Worm (Caenorhabditis elegans): ENCODE data around the gene F19B10.13.

F19B10.13 gene

DNA sequence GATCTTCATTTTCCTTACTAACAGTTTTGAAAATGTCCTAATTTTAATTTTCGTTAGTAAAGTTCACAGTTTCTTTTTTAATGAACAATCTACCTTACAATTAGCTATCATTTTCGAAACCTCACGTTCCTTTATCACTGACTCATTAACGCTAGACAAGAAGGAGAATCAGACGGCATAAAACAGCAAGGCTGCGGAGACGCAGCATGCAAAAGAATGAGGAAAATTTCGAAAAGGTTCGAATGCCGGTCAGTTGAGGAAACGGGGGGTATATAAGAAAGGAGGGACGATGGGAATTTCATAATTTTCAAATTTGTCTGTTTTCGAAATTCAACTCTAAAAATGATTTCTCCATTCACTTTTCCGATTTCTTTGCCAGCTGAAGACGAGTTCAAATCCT is at the start of gene F19B10.13:
TSS of gene F19B10.13 (plus strand) at position 343 of the 400 bp plus-strand sequence.
- TF ChIP-seq W03F9.2 (tag; optimal IDR thresholded peaks at IDR 0.05), result no peak
- no peak for TF ChIP-seq him-1 (tag; optimal IDR thresholded peaks at IDR 0.05)
- TF ChIP-seq dao-5 (tag; optimal IDR thresholded peaks at IDR 0.05), result no peak

DNA sequence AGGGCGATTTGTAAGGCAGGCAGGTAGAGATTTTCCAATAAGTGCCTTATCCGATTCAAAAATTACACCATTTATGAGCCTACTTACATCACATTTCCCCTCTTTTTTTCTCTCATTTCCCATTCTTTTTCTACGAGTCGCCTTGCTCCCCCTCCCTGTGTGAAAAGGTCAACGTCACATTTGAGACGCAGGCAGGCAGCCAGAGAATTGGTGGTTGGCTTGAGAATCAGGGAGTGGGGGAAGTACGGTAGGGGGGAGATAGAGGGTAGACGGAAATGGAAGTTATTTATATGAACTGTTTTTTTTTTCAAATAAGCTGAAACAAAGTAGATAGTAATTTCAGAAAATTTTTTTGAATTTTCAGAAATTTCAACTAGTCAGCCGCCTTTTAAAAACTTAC is 45.5 kb upstream of the F19B10.13 start:
- TF ChIP-seq him-1 (tag; optimal IDR thresholded peaks at IDR 0.05), result no peak
- TF ChIP-seq W03F9.2 (tag; optimal IDR thresholded peaks at IDR 0.05), result no peak
- no peak for TF ChIP-seq dao-5 (tag; optimal IDR thresholded peaks at IDR 0.05)

DNA sequence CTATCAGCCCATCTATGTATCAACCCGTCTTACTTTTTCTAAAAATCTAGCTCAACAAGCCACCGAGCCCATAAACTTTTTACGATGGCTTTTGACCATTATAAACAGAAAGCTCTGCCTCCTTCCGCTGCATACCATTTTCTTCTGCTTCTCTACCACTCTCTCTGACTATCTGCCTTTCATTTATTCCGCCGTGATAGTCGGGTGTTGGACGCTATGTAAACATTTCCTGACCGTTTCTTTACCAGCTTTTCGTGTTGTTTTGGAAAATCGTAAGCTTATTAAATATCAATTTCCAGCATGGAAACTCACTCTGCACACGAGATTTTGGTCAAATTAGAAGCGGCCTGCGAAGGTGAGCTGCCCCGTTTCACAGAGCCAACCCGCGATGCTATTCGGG is 44.6 kb upstream of the F19B10.13 start, which contains the start of gene F40E12.1:
TSS of gene F40E12.1 (plus strand) at position 301 of the 400 bp plus-strand sequence.
- TF ChIP-seq W03F9.2 (tag; optimal IDR thresholded peaks at IDR 0.05) (no peak), dao-5 (tag; optimal IDR thresholded peaks at IDR 0.05) (no peak), him-1 (tag; optimal IDR thresholded peaks at IDR 0.05) (no peak)

DNA sequence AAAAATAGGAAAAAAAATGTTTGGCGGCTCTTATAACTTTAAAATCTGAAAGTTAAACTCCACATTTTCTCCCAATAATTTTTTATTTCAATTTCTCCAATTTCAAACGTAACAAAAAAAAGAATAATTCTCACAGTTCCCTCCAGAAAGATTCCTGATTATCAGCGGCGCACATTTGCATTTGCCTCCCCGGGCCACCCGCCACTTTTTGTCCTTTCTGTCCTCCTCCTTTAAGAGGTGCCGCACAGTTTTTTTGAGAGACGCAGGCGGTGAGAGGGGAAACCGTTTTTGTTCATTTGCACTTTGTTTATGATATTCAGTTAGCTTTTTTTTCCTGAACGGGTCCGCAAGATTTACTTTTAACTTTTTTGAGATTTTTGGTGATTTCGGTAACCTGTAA is 41.2 kb upstream of the F19B10.13 start:
- TF ChIP-seq him-1 (tag; optimal IDR thresholded peaks at IDR 0.05), result no peak
- no peak for TF ChIP-seq dao-5 (tag; optimal IDR thresholded peaks at IDR 0.05)
- TF ChIP-seq W03F9.2 (tag; optimal IDR thresholded peaks at IDR 0.05), result no peak

DNA sequence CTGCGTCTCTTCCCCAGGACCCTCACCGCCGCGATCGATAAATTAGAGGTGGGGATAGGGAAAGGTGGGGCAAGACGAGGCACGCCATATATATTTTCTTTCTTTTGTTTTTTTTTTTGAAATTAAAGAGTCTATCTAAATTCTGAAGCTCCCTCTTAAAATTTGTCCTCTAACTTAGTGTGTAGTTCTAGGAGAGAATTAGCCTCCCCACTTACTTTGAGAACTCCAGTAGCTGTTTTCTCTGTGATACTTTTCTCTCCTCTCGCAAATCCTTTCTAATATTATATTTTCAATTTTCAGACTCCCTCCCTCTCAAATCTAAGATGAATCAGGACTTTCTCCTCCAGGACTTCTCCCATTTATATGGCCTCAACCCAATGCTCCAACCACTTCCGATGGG is 40.1 kb upstream of the F19B10.13 start, which contains the start of gene M151.7:
TSS of gene M151.7 (plus strand) at position 301 of the 400 bp plus-strand sequence.
- TF ChIP-seq dao-5 (tag; optimal IDR thresholded peaks at IDR 0.05), result no peak

DNA sequence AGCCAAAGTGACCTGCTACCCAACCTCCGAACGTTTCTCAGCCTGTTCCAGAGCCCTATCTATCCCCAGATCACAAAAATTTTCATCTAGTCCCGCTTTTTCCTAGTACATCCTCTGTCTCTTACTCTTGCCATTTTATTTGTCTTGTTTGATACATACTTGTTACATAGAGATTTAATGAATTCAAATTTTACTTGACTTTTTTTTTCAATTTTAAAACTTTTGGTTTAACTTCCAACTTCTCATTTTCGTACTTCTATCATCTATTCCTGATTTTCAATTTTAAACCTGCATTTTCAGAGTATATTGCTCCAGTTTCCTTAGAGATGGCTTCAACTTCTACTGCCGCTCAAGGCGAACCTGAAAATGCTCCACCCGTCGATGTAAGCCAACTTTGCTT is 35.2 kb upstream of the F19B10.13 start, which contains the start of gene M151.3:
TSS of gene M151.3 (plus strand) at position 301 of the 400 bp plus-strand sequence.
- no peak for TF ChIP-seq him-1 (tag; optimal IDR thresholded peaks at IDR 0.05)
- no peak for TF ChIP-seq W03F9.2 (tag; optimal IDR thresholded peaks at IDR 0.05)
- no peak for TF ChIP-seq dao-5 (tag; optimal IDR thresholded peaks at IDR 0.05)

DNA sequence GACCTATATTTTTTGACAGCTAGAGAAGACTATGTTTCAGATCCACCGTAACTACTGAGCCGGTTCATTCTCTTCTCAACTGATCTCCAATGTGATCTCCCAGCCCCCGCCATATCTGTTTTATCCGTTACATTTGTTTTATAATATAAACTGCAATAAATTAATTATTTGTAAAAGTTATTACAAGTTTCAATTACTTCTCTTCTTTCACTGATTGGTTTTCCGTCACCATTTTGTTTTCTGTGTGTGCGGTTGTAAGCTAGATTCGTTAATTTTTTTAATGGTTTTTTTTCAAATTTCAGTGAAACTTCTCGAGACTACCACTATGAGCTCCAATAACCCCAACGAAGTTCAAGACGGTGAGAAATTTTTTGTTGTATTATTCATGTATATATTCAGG is 31.3 kb upstream of the F19B10.13 start, which contains the start of gene M151.2:
TSS of gene M151.2 (plus strand) at position 301 of the 400 bp plus-strand sequence.
- no peak for TF ChIP-seq him-1 (tag; optimal IDR thresholded peaks at IDR 0.05)
- no peak for TF ChIP-seq W03F9.2 (tag; optimal IDR thresholded peaks at IDR 0.05)

DNA sequence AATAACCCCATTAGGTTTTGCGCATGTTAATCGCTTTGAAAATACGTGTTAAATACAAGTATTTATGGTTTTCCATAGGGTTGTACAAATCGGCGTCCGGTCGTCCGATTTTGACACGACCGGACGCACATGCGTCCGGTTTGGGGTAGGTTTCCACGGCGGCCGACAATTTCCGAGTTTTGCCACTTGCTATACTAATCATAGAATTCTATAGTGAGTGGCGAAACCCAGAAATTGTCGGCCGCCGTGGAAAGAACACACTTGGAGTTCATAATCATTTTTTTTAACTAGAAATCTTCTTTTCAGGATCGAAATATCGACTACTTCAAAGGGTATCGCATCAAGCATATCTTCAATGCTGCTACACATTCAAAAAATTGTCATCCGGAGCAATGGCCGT is 27.3 kb upstream of the F19B10.13 start:
- TF ChIP-seq him-1 (tag; optimal IDR thresholded peaks at IDR 0.05) (no peak), dao-5 (tag; optimal IDR thresholded peaks at IDR 0.05) (no peak), W03F9.2 (tag; optimal IDR thresholded peaks at IDR 0.05) (no peak)

DNA sequence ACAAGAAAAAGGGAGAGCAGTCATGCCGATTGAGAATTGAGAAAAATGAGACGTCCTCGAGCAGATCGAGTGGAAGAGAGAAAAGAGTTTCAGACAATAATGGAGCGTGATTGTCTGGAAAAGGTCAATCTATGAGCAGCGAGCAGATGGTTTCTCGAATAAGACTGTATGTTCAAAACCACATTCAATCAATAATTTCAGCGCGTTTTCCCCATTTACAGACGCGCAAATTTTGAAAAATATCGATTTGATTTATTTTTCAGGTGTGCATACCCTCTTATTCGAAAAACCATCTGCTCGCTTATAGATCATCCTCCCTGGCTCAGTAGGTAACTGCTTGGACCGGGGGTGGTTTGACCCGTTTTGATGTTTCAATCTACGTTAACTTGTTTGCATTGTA is 22.8 kb upstream of the F19B10.13 start, which contains the start of gene fbxb-31:
TSS of gene fbxb-31 (minus strand) at position 101 of the 400 bp plus-strand sequence.
- no peak for TF ChIP-seq W03F9.2 (tag; optimal IDR thresholded peaks at IDR 0.05)
- no peak for TF ChIP-seq him-1 (tag; optimal IDR thresholded peaks at IDR 0.05)
- TF ChIP-seq dao-5 (tag; optimal IDR thresholded peaks at IDR 0.05), result no peak

DNA sequence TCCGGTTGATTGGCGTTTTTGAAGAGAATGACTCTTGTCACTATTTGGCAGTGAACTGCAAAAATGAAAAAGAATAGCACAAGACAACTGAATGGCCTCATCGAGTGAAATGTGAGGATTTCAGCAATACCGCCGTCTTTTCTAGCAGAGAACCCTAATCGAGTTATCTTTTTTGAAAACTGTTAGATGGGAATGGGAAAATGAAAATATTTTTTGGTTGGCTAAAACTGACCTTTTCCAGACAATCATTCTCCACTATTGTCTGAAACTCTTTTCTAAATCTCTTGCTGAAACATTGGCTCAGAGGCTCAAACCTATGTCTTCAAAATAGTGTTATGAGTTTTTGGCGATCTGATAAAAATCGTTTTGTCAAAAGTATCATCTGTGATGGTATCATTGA is 21.9 kb upstream of the F19B10.13 start, which contains the start of gene M151.10:
TSS of gene M151.10 (minus strand) at position 101 of the 400 bp plus-strand sequence.
- no peak for TF ChIP-seq him-1 (tag; optimal IDR thresholded peaks at IDR 0.05)
- no peak for TF ChIP-seq W03F9.2 (tag; optimal IDR thresholded peaks at IDR 0.05)
- TF ChIP-seq dao-5 (tag; optimal IDR thresholded peaks at IDR 0.05), result no peak

DNA sequence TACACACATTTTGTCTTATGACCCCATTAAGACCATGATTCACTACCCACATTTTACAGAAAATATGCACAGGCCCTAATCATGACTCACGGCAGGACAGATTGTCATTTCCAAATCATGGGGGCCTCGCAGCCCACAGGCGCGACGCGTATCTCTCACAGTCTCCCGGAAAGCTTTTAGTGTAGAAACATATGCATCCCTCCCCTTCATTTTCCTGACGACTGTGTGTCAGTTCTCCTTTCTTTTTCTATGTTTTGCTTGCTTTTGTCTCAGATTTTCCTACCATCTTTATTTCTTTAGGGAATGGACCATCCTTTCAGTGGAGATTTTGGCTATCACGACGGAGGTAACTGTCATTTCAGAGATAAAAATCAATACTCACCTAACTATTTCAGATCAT is 20.9 kb upstream of the F19B10.13 start, which contains the start of gene M151.1:
TSS of gene M151.1 (plus strand) at position 301 of the 400 bp plus-strand sequence.
- no peak for TF ChIP-seq W03F9.2 (tag; optimal IDR thresholded peaks at IDR 0.05)
- no peak for TF ChIP-seq dao-5 (tag; optimal IDR thresholded peaks at IDR 0.05)
- no peak for TF ChIP-seq him-1 (tag; optimal IDR thresholded peaks at IDR 0.05)

DNA sequence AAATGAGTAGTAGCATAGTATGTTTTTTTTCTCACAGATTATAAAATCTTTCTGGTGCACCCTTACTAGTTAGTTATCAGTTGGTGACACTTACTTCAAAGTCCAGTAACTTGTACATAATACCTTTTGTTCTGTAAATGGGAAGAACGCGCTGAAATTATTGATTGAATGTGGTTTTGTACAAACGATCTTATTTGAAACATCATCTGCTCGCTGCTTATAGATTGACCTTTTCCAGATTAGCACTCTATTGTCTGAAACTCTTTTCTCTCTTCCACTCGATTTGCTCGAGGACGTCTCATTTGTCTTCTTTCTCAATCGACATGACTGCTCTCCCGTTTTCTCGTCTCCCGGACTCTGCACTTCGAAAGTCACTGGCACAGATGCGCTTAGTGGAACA is 15.0 kb upstream of the F19B10.13 start, which contains the start of gene fbxb-33:
TSS of gene fbxb-33 (plus strand) at position 301 of the 400 bp plus-strand sequence.
- no peak for TF ChIP-seq him-1 (tag; optimal IDR thresholded peaks at IDR 0.05)
- TF ChIP-seq W03F9.2 (tag; optimal IDR thresholded peaks at IDR 0.05), result no peak
- TF ChIP-seq dao-5 (tag; optimal IDR thresholded peaks at IDR 0.05), result no peak

DNA sequence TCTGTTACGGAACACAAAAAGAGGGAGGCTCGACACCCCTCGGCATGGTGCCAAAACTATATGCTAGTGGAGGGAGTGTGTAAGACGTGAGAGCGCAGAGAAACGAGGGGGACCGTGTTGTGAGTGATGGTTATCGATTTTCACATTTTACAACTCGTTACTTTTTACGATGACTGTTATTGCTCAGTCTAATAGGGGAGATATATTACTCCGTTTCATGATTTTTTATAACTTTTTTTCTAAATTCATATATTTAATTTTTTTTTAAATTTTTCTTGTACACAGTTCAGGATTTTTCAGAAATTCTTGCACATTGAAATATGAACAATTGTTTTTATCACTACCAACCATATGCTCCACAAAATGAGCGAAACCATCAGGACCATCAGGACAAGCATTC is 6.7 kb upstream of the F19B10.13 start, which contains the start of gene F19B10.5:
TSS of gene F19B10.5 (plus strand) at position 301 of the 400 bp plus-strand sequence.
- TF ChIP-seq dao-5 (tag; optimal IDR thresholded peaks at IDR 0.05), result no peak
- TF ChIP-seq him-1 (tag; optimal IDR thresholded peaks at IDR 0.05), result no peak
- no peak for TF ChIP-seq W03F9.2 (tag; optimal IDR thresholded peaks at IDR 0.05)

DNA sequence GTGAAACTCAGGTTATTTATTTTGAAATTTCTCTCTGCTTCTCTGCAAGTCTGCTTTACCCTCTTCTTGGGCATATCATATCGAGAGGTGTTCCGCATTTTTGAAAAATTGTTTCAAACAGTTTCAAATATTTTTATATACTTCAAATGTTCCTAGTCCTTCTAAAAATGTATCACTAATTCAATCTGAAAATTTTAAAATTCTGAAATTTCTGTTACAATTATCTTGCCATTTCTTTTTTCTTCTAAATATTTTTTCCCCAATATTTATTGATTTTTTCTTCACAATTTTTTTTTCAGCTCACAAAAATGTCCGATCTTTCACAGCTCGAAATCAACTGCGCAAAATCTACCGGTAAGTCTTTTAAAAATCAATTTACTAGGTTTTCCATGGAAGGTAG is 2.3 kb upstream of the F19B10.13 start, which contains the start of gene F19B10.4:
TSS of gene F19B10.4 (plus strand) at position 301 of the 400 bp plus-strand sequence.
- TF ChIP-seq him-1 (tag; optimal IDR thresholded peaks at IDR 0.05) (no peak), dao-5 (tag; optimal IDR thresholded peaks at IDR 0.05) (no peak), W03F9.2 (tag; optimal IDR thresholded peaks at IDR 0.05) (no peak)

DNA sequence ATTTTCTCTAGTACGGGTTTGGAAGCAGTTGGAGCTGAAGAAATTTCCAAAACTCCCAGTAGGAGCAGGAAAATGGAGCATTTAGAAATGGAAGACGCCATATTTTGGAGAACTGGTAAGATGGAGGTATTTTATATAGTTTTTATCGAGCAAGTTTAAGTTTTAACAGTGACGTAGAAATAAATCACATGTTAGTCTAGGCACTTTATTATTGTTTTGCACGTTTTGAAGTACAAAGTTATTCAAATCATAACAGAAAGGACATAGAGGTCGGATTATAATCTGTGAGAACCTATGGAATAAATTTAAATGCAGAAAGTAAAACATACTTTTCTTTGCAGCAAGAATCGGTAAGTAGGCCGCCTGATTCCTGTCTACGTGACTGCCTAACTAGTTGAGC is 1.7 kb downstream of the F19B10.13 start, which contains the start of gene F19B10.6:
TSS of gene F19B10.6 (minus strand) at position 101 of the 400 bp plus-strand sequence.
- no peak for TF ChIP-seq him-1 (tag; optimal IDR thresholded peaks at IDR 0.05)
- TF ChIP-seq W03F9.2 (tag; optimal IDR thresholded peaks at IDR 0.05), result no peak
- TF ChIP-seq dao-5 (tag; optimal IDR thresholded peaks at IDR 0.05), result no peak

Measured in whole organism, L4/young adult.